Fruit fly (Drosophila melanogaster) whole organism, embryonic: ENCODE measurements around the gene how.
A peak's percentile ranks its signal among the peaks of the same experiment; 100 is the strongest.

Source experiments
- Ada2b ChIP-seq: fragments of 200-800 bp; sonication (Bioruptor generic); IDR thresholded peaks from 2 replicates; pipeline ENCODE4 v1.3.6; 2022; ENCODE audit warnings: missing biosample characterization, missing genetic modification characterization
- Asciz ChIP-seq: fragments of 200-800 bp; sonication (Bioruptor generic); optimal IDR thresholded peaks from 2 replicates; lab custom pipeline; 2017; ENCODE audit warnings: missing biosample characterization, mild to moderate bottlenecking, missing genetic modification characterization, missing genetic modification reagents
- Blimp-1 ChIP-seq: fragments of 200-800 bp; sonication (Bioruptor generic); optimal IDR thresholded peaks from 3 replicates; lab custom pipeline; 2018; ENCODE audit warnings: missing biosample characterization, missing genetic modification characterization, mild to moderate bottlenecking, moderate library complexity, missing genetic modification reagents
- CG10654 ChIP-seq: fragments of 200-800 bp; sonication (Bioruptor generic); optimal IDR thresholded peaks from 2 replicates; lab custom pipeline; 2016; ENCODE audit warnings: missing biosample characterization, missing genetic modification characterization
- CG10959 ChIP-seq: fragments of 200-800 bp; sonication (Bioruptor generic); IDR thresholded peaks from 2 replicates; pipeline ENCODE4 v1.3.6; 2022; ENCODE audit warnings: missing biosample characterization, missing genetic modification characterization
- CG12104 ChIP-seq: fragments of 200-800 bp; sonication (Bioruptor generic); optimal IDR thresholded peaks from 3 replicates; lab custom pipeline; 2016; ENCODE audit warnings: missing biosample characterization, missing genetic modification characterization
- CG12659 ChIP-seq: fragments of 200-800 bp; sonication (Bioruptor generic); optimal IDR thresholded peaks from 3 replicates; lab custom pipeline; 2017; ENCODE audit warnings: mild to moderate bottlenecking, missing biosample characterization, missing genetic modification reagents, missing genetic modification characterization
- CG14710 ChIP-seq: fragments of 200-800 bp; sonication (Bioruptor generic); optimal IDR thresholded peaks from 3 replicates; lab custom pipeline; 2019; ENCODE audit warnings: missing biosample characterization, mild to moderate bottlenecking, missing genetic modification characterization, moderate library complexity
- CG15601 ChIP-seq: fragments of 200-800 bp; sonication (Bioruptor generic); optimal IDR thresholded peaks from 3 replicates; lab custom pipeline; 2019; ENCODE audit warnings: missing biosample characterization, mild to moderate bottlenecking, missing genetic modification characterization, moderate library complexity
- CG17186 ChIP-seq: fragments of 200-800 bp; sonication (Bioruptor generic); optimal IDR thresholded peaks from 3 replicates; lab custom pipeline; 2017; ENCODE audit warnings: missing biosample characterization, missing genetic modification reagents, missing genetic modification characterization
- CG2712 ChIP-seq: fragments of 200-800 bp; optimal IDR thresholded peaks from 3 replicates; lab custom pipeline; 2019; ENCODE audit warnings: missing biosample characterization, mild to moderate bottlenecking, missing genetic modification characterization, moderate library complexity
- CG2875 ChIP-seq: fragments of 200-800 bp; sonication (Bioruptor generic); optimal IDR thresholded peaks from 2 replicates; lab custom pipeline; 2017; ENCODE audit warnings: missing biosample characterization, mild to moderate bottlenecking, missing genetic modification characterization, missing genetic modification reagents
- CG3407 ChIP-seq: fragments of 200-800 bp; sonication (Bioruptor generic); optimal IDR thresholded peaks from 2 replicates; lab custom pipeline; 2018; ENCODE audit warnings: missing biosample characterization, mild to moderate bottlenecking, missing genetic modification characterization
- CG3726 ChIP-seq: fragments of 200-800 bp; sonication (Bioruptor generic); IDR thresholded peaks from 3 replicates; pipeline ENCODE4, ENCODE4 v1.3.6; 2022; ENCODE audit warnings: missing biosample characterization, missing genetic modification characterization
- CG4328 ChIP-seq: fragments of 200-800 bp; sonication (Bioruptor generic); optimal IDR thresholded peaks from 3 replicates; lab custom pipeline; 2017; ENCODE audit warnings: missing biosample characterization, missing genetic modification reagents, missing genetic modification characterization
- CG4424 ChIP-seq: fragments of 200-800 bp; sonication (Bioruptor generic); optimal IDR thresholded peaks from 3 replicates; lab custom pipeline; 2016; ENCODE audit warnings: missing biosample characterization, missing genetic modification characterization
- CG4617 ChIP-seq: fragments of 200-800 bp; sonication (Bioruptor generic); optimal IDR thresholded peaks from 3 replicates; lab custom pipeline; 2016; ENCODE audit warnings: missing biosample characterization, missing genetic modification characterization, borderline replicate concordance
- CG4707 ChIP-seq: fragments of 200-800 bp; sonication (Bioruptor generic); optimal IDR thresholded peaks from 2 replicates; lab custom pipeline; 2018; ENCODE audit warnings: missing biosample characterization, mild to moderate bottlenecking, missing genetic modification characterization, moderate library complexity
- CG5953 ChIP-seq: fragments of 200-800 bp; sonication (Bioruptor generic); IDR thresholded peaks from 2 replicates; pipeline ENCODE4 v1.3.6; 2022; ENCODE audit warnings: missing biosample characterization, missing genetic modification characterization
- CG6689 ChIP-seq: fragments of 200-800 bp; sonication (Bioruptor generic); IDR thresholded peaks from 2 replicates; pipeline ENCODE4 v1.3.6; 2022; ENCODE audit warnings: missing biosample characterization, missing genetic modification characterization
- CG6791 ChIP-seq: fragments of 200-800 bp; sonication (Bioruptor generic); IDR thresholded peaks from 3 replicates; pipeline ENCODE4 v1.3.6; 2022; ENCODE audit warnings: missing biosample characterization, missing genetic modification characterization; ENCODE audit not compliant: partially characterized antibody
- CG9437 ChIP-seq: fragments of 200-800 bp; sonication (Bioruptor generic); optimal IDR thresholded peaks from 2 replicates; lab custom pipeline; 2018; ENCODE audit warnings: missing biosample characterization, mild to moderate bottlenecking, missing genetic modification characterization
- CHES-1-like ChIP-seq: fragments of 200-800 bp; sonication (Bioruptor generic); optimal IDR thresholded peaks from 2 replicates; lab custom pipeline; 2016; ENCODE audit warnings: missing biosample characterization, missing genetic modification characterization
- Drgx ChIP-seq: fragments of 200-800 bp; sonication (Bioruptor generic); IDR thresholded peaks from 2 replicates; pipeline ENCODE4 v1.3.6; 2022; ENCODE audit warnings: missing biosample characterization, missing genetic modification characterization
- E2f2 ChIP-seq: fragments of 200-800 bp; sonication (Bioruptor generic); IDR thresholded peaks from 2 replicates; pipeline ENCODE4 v1.3.6; 2022; ENCODE audit warnings: missing biosample characterization, missing genetic modification characterization
- HmgD ChIP-seq: fragments of 200-800 bp; sonication (Bioruptor generic); optimal IDR thresholded peaks from 3 replicates; lab custom pipeline; 2016; ENCODE audit warnings: missing biosample characterization, missing genetic modification characterization
- Lhr ChIP-seq: fragments of 200-800 bp; sonication (Bioruptor generic); optimal IDR thresholded peaks from 3 replicates; lab custom pipeline; 2017; ENCODE audit warnings: mild to moderate bottlenecking, missing biosample characterization, missing genetic modification reagents, missing genetic modification characterization
- Nf-YA ChIP-seq: fragments of 200-800 bp; sonication (Bioruptor generic); IDR thresholded peaks from 2 replicates; pipeline ENCODE4 v1.3.6; 2022; ENCODE audit warnings: missing biosample characterization, missing genetic modification characterization
- NfI ChIP-seq: fragments of 200-800 bp; sonication (Bioruptor generic); optimal IDR thresholded peaks from 3 replicates; lab custom pipeline; 2018; ENCODE audit warnings: missing biosample characterization, mild to moderate bottlenecking, missing genetic modification characterization, moderate library complexity
- Optix ChIP-seq: fragments of 200-800 bp; sonication (Bioruptor generic); IDR thresholded peaks from 3 replicates; pipeline ENCODE4 v1.3.6; 2022; ENCODE audit warnings: missing biosample characterization, missing genetic modification characterization
- Ravus ChIP-seq: fragments of 200-800 bp; sonication (Bioruptor generic); IDR thresholded peaks from 2 replicates; pipeline ENCODE4 v1.3.6; 2022; ENCODE audit warnings: missing biosample characterization, missing genetic modification characterization
- Sox100B ChIP-seq: fragments of 200-800 bp; sonication (Bioruptor generic); optimal IDR thresholded peaks from 3 replicates; lab custom pipeline; 2018; ENCODE audit warnings: missing biosample characterization, mild to moderate bottlenecking, missing genetic modification characterization
- Sry-δ ChIP-seq: fragments of 200-800 bp; sonication (Bioruptor generic); optimal IDR thresholded peaks from 2 replicates; lab custom pipeline; 2016; ENCODE audit warnings: missing biosample characterization, missing genetic modification characterization
- ara ChIP-seq: fragments of 200-800 bp; sonication (Bioruptor generic); IDR thresholded peaks from 2 replicates; pipeline ENCODE4 v1.3.6; 2022; ENCODE audit warnings: missing biosample characterization, missing genetic modification characterization
- cad ChIP-seq: fragments of >200 bp; optimal IDR thresholded peaks from 2 replicates; lab custom pipeline; 2017; ENCODE audit warnings: missing biosample characterization, missing genetic modification characterization
- disco-r ChIP-seq: fragments of 200-800 bp; sonication (Bioruptor generic); optimal IDR thresholded peaks from 2 replicates; lab custom pipeline; 2016; ENCODE audit warnings: missing biosample characterization, missing genetic modification characterization
- dm ChIP-seq: fragments of 200-800 bp; sonication (Bioruptor generic); optimal IDR thresholded peaks from 3 replicates; lab custom pipeline; 2016; ENCODE audit warnings: missing biosample characterization, missing genetic modification characterization
- fd3F ChIP-seq: fragments of 200-800 bp; sonication (Bioruptor generic); optimal IDR thresholded peaks from 2 replicates; lab custom pipeline; 2018; ENCODE audit warnings: missing biosample characterization, mild to moderate bottlenecking, missing genetic modification characterization, moderate library complexity
- gem ChIP-seq: fragments of 200-800 bp; sonication (Bioruptor generic); optimal IDR thresholded peaks from 2 replicates; lab custom pipeline; 2019; ENCODE audit warnings: missing biosample characterization, mild to moderate bottlenecking, missing genetic modification characterization, moderate library complexity
- gsb-n ChIP-seq: fragments of 200-800 bp; sonication (Bioruptor generic); optimal IDR thresholded peaks from 3 replicates; lab custom pipeline; 2018; ENCODE audit warnings: missing biosample characterization, mild to moderate bottlenecking, missing genetic modification characterization
- hth ChIP-seq: fragments of >200 bp; optimal IDR thresholded peaks from 2 replicates; lab custom pipeline; 2017; ENCODE audit warnings: inconsistent platforms
- ind ChIP-seq: fragments of 200-800 bp; sonication (Bioruptor generic); optimal IDR thresholded peaks from 3 replicates; lab custom pipeline; 2016; ENCODE audit warnings: missing biosample characterization, missing genetic modification characterization
- insv ChIP-seq, 2 experiments: fragments of 200-800 bp; sonication (Bioruptor generic); optimal IDR thresholded peaks; 3 replicates each; lab custom pipeline; 2016 to 2018; ENCODE audit warnings: missing biosample characterization in 2 of 2, missing genetic modification characterization in 2 of 2
- kah ChIP-seq: fragments of 200-800 bp; sonication (Bioruptor generic); optimal IDR thresholded peaks from 2 replicates; lab custom pipeline; 2018; ENCODE audit warnings: missing biosample characterization, mild to moderate bottlenecking, missing genetic modification characterization
- oc ChIP-seq: fragments of 200-800 bp; sonication (Bioruptor generic); optimal IDR thresholded peaks from 2 replicates; lab custom pipeline; 2018; ENCODE audit warnings: missing biosample characterization, mild to moderate bottlenecking, missing genetic modification characterization, moderate library complexity
- pros ChIP-seq: fragments of 200-800 bp; sonication (Bioruptor generic); optimal IDR thresholded peaks from 3 replicates; lab custom pipeline; 2019; ENCODE audit warnings: missing biosample characterization, mild to moderate bottlenecking, missing genetic modification characterization, moderate library complexity
- pum ChIP-seq: fragments of 200-800 bp; sonication (Bioruptor generic); optimal IDR thresholded peaks from 2 replicates; lab custom pipeline; 2016; ENCODE audit warnings: missing biosample characterization, missing genetic modification characterization
- ranshi ChIP-seq: fragments of 200-800 bp; sonication (Bioruptor generic); IDR thresholded peaks from 2 replicates; pipeline ENCODE4 v1.3.6; 2022; ENCODE audit warnings: missing biosample characterization, missing genetic modification characterization
- sr ChIP-seq: fragments of 200-800 bp; sonication (Bioruptor generic); IDR thresholded peaks from 3 replicates; pipeline ENCODE4 v1.3.6; 2022; ENCODE audit warnings: missing biosample characterization, missing genetic modification characterization
- stc ChIP-seq: fragments of 200-800 bp; sonication (Bioruptor generic); IDR thresholded peaks from 2 replicates; pipeline ENCODE4 v1.3.6; 2022; ENCODE audit warnings: missing biosample characterization, missing genetic modification characterization
- vvl ChIP-seq: fragments of 200-800 bp; sonication (Bioruptor generic); IDR thresholded peaks from 2 replicates; pipeline ENCODE4 v1.3.6; 2022; ENCODE audit warnings: missing biosample characterization, missing genetic modification characterization
- zfh1 ChIP-seq: fragments of 200-800 bp; sonication (Bioruptor generic); IDR thresholded peaks from 3 replicates; pipeline ENCODE4 v1.3.6; 2022; ENCODE audit warnings: missing biosample characterization, missing genetic modification characterization

Gene how

DNA sequence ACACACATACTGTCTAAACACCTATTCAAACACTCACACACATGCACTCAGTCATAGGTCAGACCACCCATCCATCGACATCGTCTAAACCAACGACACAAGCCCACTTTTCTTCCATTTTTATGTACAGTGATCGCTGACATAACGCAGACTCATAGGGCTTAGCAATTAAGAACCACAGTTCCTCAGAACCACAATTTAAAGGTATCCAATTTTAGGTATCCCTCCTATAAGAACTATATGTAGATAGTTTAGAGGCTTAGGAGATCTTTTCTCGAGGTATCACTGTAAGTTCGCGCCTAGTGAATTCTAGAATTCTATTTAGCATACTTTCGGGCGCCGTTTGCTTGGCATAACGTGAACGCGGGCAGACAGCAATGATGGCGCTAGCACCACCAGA lies 49.1 kb upstream of the how start (continued):
- no peak for TF ChIP-seq CG14710 (tag; lab: Kevin White, UChicago)
- TF ChIP-seq NfI (GFP tag; lab: Kevin White, UChicago), result peak; percentile 51
- no peak for TF ChIP-seq CG2875 (GFP tag; lab: Kevin White, UChicago)
- TF ChIP-seq CG10654 (GFP tag; lab: Kevin White, UChicago), result peak; percentile 27
- no peak for TF ChIP-seq zfh1
- TF ChIP-seq gsb-n (tag; lab: Kevin White, UChicago), result no peak
- no peak for TF ChIP-seq oc (tag; lab: Kevin White, UChicago)
- no peak for TF ChIP-seq CG10959 (GFP tag; lab: Robert Waterston, UW)
- TF ChIP-seq CG6791 (GFP tag; lab: Robert Waterston, UW), result no peak
- TF ChIP-seq Sox100B (GFP tag; lab: Kevin White, UChicago), result no peak
- no peak for TF ChIP-seq pum (GFP tag; lab: Kevin White, UChicago)
- no peak for TF ChIP-seq CG3407
- TF ChIP-seq E2f2 (GFP tag; lab: Robert Waterston, UW), result peak; percentile 23; the same call in 1 of the 2 replicates
- no peak for TF ChIP-seq hth
- TF ChIP-seq disco-r (GFP tag; lab: Kevin White, UChicago), result no peak
- TF ChIP-seq CG9437, result no peak
- peak; percentile 56; the same call in 1 of the 2 replicates for TF ChIP-seq CG6689 (GFP tag; lab: Robert Waterston, UW)
- peak; percentile 26 for TF ChIP-seq dm (GFP tag; lab: Kevin White, UChicago)
- TF ChIP-seq sr, result no peak
- no peak for TF ChIP-seq CG4328
- no peak for TF ChIP-seq CG4707
- TF ChIP-seq CG12104 (GFP tag; lab: Kevin White, UChicago), result no peak
- no peak for TF ChIP-seq Asciz
- no peak; the same call in 1 of the 2 replicates for TF ChIP-seq CG5953 (GFP tag; lab: Robert Waterston, UW)
- TF ChIP-seq gem (tag; lab: Kevin White, UChicago), result peak; percentile 47
- TF ChIP-seq CG12659 (GFP tag; lab: Kevin White, UChicago), result no peak
- TF ChIP-seq Nf-YA (GFP tag; lab: Robert Waterston, UW), result peak; percentile 39; the same call in 1 of the 2 replicates
- TF ChIP-seq CG2712, result no peak
- no peak for TF ChIP-seq Sry-δ (GFP tag; lab: Kevin White, UChicago)
- no peak for TF ChIP-seq CG4617
- no peak for TF ChIP-seq CG3726
- no peak for TF ChIP-seq CHES-1-like (GFP tag; lab: Kevin White, UChicago)
- TF ChIP-seq vvl (GFP tag; lab: Robert Waterston, UW), result no peak; the same call in 1 of the 2 replicates
- peak; percentile 56; the same call in 1 of the 2 replicates for TF ChIP-seq ara (GFP tag; lab: Robert Waterston, UW)
- no peak for TF ChIP-seq stc (GFP tag; lab: Robert Waterston, UW)
- TF ChIP-seq ind (GFP tag; lab: Kevin White, UChicago), result peak; percentile 50
- TF ChIP-seq kah (GFP tag; lab: Kevin White, UChicago), result no peak
- peak; percentile 0 for TF ChIP-seq CG4424 (GFP tag; lab: Kevin White, UChicago)
- TF ChIP-seq Ada2b (GFP tag; lab: Robert Waterston, UW), result peak; percentile 60; the same call in 1 of the 2 replicates
- TF ChIP-seq HmgD (GFP tag; lab: Kevin White, UChicago), result no peak
- no peak for TF ChIP-seq CG15601 (tag; lab: Kevin White, UChicago)
- TF ChIP-seq insv (GFP tag; optimal IDR thresholded peaks at IDR 0.05; lab: Kevin White, UChicago), result no peak
- TF ChIP-seq cad, result no peak
- TF ChIP-seq fd3F (GFP tag; lab: Kevin White, UChicago), result peak; percentile 18
- no peak for TF ChIP-seq CG17186
- no peak for TF ChIP-seq Ravus
- no peak for TF ChIP-seq ranshi
- TF ChIP-seq Lhr (GFP tag; lab: Kevin White, UChicago), result no peak
- TF ChIP-seq pros (GFP tag; lab: Kevin White, UChicago), result no peak
- no peak for TF ChIP-seq Blimp-1
- peak; percentile 82 for TF ChIP-seq Drgx (GFP tag; lab: Robert Waterston, UW)
- TF ChIP-seq Optix (GFP tag; lab: Robert Waterston, UW), result peak; percentile 40; the same call in 1 of the 3 replicates
